Fruit fly (Drosophila melanogaster) whole organism, embryonic: Measurements from ENCODE around the gene Polr2F.

Experiments used
- Atf6 ChIP-seq: fragments of 200-800 bp; sonication (Bioruptor generic); IDR thresholded peaks from 2 replicates; pipeline ENCODE4 v1.3.6; 2022; ENCODE audit warnings: missing biosample characterization, missing genetic modification characterization
- CG10209 ChIP-seq: fragments of 200-800 bp; sonication (Bioruptor generic); optimal IDR thresholded peaks from 3 replicates; lab custom pipeline; 2017; ENCODE audit warnings: missing biosample characterization, mild to moderate bottlenecking, missing genetic modification characterization, missing genetic modification reagents
- CG11085 ChIP-seq: fragments of 200-800 bp; sonication (Bioruptor generic); IDR thresholded peaks from 2 replicates; pipeline ENCODE4 v1.3.6; 2022; ENCODE audit warnings: missing biosample characterization, missing genetic modification characterization
- CG11560 ChIP-seq: fragments of 200-800 bp; sonication (Bioruptor generic); IDR thresholded peaks from 3 replicates; pipeline ENCODE4 v1.3.6; 2022; ENCODE audit warnings: missing biosample characterization, missing genetic modification characterization
- CG11696 ChIP-seq: fragments of 200-800 bp; sonication (Bioruptor generic); IDR thresholded peaks from 2 replicates; pipeline ENCODE4 v1.3.6; 2022; ENCODE audit warnings: missing biosample characterization, missing genetic modification characterization
- CG12659 ChIP-seq: fragments of 200-800 bp; sonication (Bioruptor generic); optimal IDR thresholded peaks from 3 replicates; lab custom pipeline; 2017; ENCODE audit warnings: mild to moderate bottlenecking, missing biosample characterization, missing genetic modification reagents, missing genetic modification characterization
- CG1529 ChIP-seq: fragments of 200-800 bp; sonication (Bioruptor generic); optimal IDR thresholded peaks from 3 replicates; lab custom pipeline; 2018; ENCODE audit warnings: missing biosample characterization, missing genetic modification characterization
- CG16863 ChIP-seq: fragments of 200-800 bp; sonication (Bioruptor generic); optimal IDR thresholded peaks from 3 replicates; lab custom pipeline; 2016; ENCODE audit warnings: missing biosample characterization, missing genetic modification characterization
- CG17328 ChIP-seq: fragments of 200-800 bp; sonication (Bioruptor generic); IDR thresholded peaks from 2 replicates; pipeline ENCODE4 v1.3.6; 2022; ENCODE audit warnings: missing biosample characterization, missing genetic modification characterization
- CG17359 ChIP-seq: fragments of 200-800 bp; sonication (Bioruptor generic); optimal IDR thresholded peaks from 3 replicates; lab custom pipeline; 2018; ENCODE audit warnings: missing biosample characterization, mild to moderate bottlenecking, missing genetic modification characterization, moderate library complexity
- CG18262 ChIP-seq: fragments of 200-800 bp; optimal IDR thresholded peaks from 3 replicates; lab custom pipeline; 2019; ENCODE audit warnings: missing biosample characterization, mild to moderate bottlenecking, missing genetic modification characterization, moderate library complexity
- CG2116 ChIP-seq: fragments of 200-800 bp; sonication (Bioruptor generic); optimal IDR thresholded peaks from 3 replicates; lab custom pipeline; 2018; ENCODE audit warnings: missing biosample characterization, mild to moderate bottlenecking, missing genetic modification characterization
- CG2129 ChIP-seq: fragments of 200-800 bp; sonication (Bioruptor generic); IDR thresholded peaks from 2 replicates; pipeline ENCODE4 v1.3.6; 2022; ENCODE audit warnings: missing biosample characterization, missing genetic modification characterization; ENCODE audit not compliant: partially characterized antibody
- CG31441 ChIP-seq: fragments of 200-800 bp; sonication (Bioruptor generic); IDR thresholded peaks from 2 replicates; pipeline ENCODE4 v1.3.6; 2022; ENCODE audit warnings: missing biosample characterization, missing genetic modification characterization
- CG5953 ChIP-seq: fragments of 200-800 bp; sonication (Bioruptor generic); IDR thresholded peaks from 2 replicates; pipeline ENCODE4 v1.3.6; 2022; ENCODE audit warnings: missing biosample characterization, missing genetic modification characterization
- CG7372 ChIP-seq: fragments of 200-800 bp; sonication (Bioruptor generic); IDR thresholded peaks from 2 replicates; pipeline ENCODE4 v1.3.6; 2022; ENCODE audit warnings: missing biosample characterization, missing genetic modification characterization
- CG7556 ChIP-seq: fragments of 200-800 bp; sonication (Bioruptor generic); optimal IDR thresholded peaks from 2 replicates; lab custom pipeline; 2017; ENCODE audit warnings: missing biosample characterization, mild to moderate bottlenecking, missing genetic modification characterization
- CG7786 ChIP-seq: fragments of 200-800 bp; sonication (Bioruptor generic); optimal IDR thresholded peaks from 2 replicates; lab custom pipeline; 2016; ENCODE audit warnings: missing biosample characterization, missing genetic modification characterization
- CG9437 ChIP-seq: fragments of 200-800 bp; sonication (Bioruptor generic); optimal IDR thresholded peaks from 2 replicates; lab custom pipeline; 2018; ENCODE audit warnings: missing biosample characterization, mild to moderate bottlenecking, missing genetic modification characterization
- CG9727 ChIP-seq: fragments of 200-800 bp; sonication (Bioruptor generic); optimal IDR thresholded peaks from 3 replicates; lab custom pipeline; 2017; ENCODE audit warnings: missing biosample characterization, mild to moderate bottlenecking, missing genetic modification characterization
- Dek ChIP-seq: fragments of 200-800 bp; sonication (Bioruptor generic); optimal IDR thresholded peaks from 3 replicates; lab custom pipeline; 2019; ENCODE audit warnings: missing biosample characterization, mild to moderate bottlenecking, missing genetic modification characterization, moderate library complexity
- Dll ChIP-seq: fragments of 200-800 bp; sonication (Bioruptor generic); IDR thresholded peaks from 4 replicates; pipeline ENCODE4 v1.3.6; 2022; ENCODE audit warnings: missing biosample characterization, missing genetic modification characterization; ENCODE audit not compliant: partially characterized antibody
- ERR ChIP-seq: fragments of 200-800 bp; sonication (Bioruptor generic); optimal IDR thresholded peaks from 2 replicates; lab custom pipeline; 2016; ENCODE audit warnings: missing biosample characterization, missing genetic modification characterization
- Ets97D ChIP-seq: fragments of 200-800 bp; sonication (Bioruptor generic); optimal IDR thresholded peaks from 3 replicates; lab custom pipeline; 2016; ENCODE audit warnings: missing biosample characterization, missing genetic modification characterization
- MTF-1 ChIP-seq: fragments of 200-800 bp; sonication (Bioruptor generic); optimal IDR thresholded peaks from 2 replicates; lab custom pipeline; 2018; ENCODE audit warnings: missing biosample characterization, mild to moderate bottlenecking, missing genetic modification characterization, borderline replicate concordance
- Max ChIP-seq: fragments of 200-800 bp; sonication (Bioruptor generic); optimal IDR thresholded peaks from 2 replicates; lab custom pipeline; 2016; ENCODE audit warnings: missing biosample characterization, mild to moderate bottlenecking, missing genetic modification characterization
- Ssrp ChIP-seq: fragments of 200-800 bp; sonication (Bioruptor generic); optimal IDR thresholded peaks from 2 replicates; lab custom pipeline; 2018; ENCODE audit warnings: missing biosample characterization, mild to moderate bottlenecking, missing genetic modification characterization, moderate library complexity
- Stat92E ChIP-seq, 3 experiments: fragments of >200 bp in 2 of 3; fragments of 200-800 bp in 1 of 3; sonication (Bioruptor generic) in 1 of 3; optimal IDR thresholded peaks; 2 replicates each; lab custom pipeline; 2017 to 2019; ENCODE audit warnings: missing biosample characterization in 3 of 3, missing genetic modification characterization in 3 of 3, mild to moderate bottlenecking in 1 of 3, moderate library complexity in 1 of 3
- YL-1 ChIP-seq: fragments of 200-800 bp; sonication (Bioruptor generic); optimal IDR thresholded peaks from 3 replicates; lab custom pipeline; 2017; ENCODE audit warnings: missing biosample characterization, mild to moderate bottlenecking, missing genetic modification characterization
- abd-A ChIP-seq: fragments of 200-800 bp; sonication (Bioruptor generic); optimal IDR thresholded peaks from 3 replicates; lab custom pipeline; 2019; ENCODE audit warnings: missing biosample characterization, mild to moderate bottlenecking, missing genetic modification characterization, moderate library complexity
- ac ChIP-seq: fragments of 200-800 bp; sonication (Bioruptor generic); optimal IDR thresholded peaks from 3 replicates; lab custom pipeline; 2017; ENCODE audit warnings: missing biosample characterization, mild to moderate bottlenecking, missing genetic modification characterization
- amos ChIP-seq: fragments of 200-800 bp; sonication (Bioruptor generic); IDR thresholded peaks from 2 replicates; pipeline ENCODE4 v1.3.6; 2022; ENCODE audit warnings: missing biosample characterization, missing genetic modification characterization; ENCODE audit not compliant: partially characterized antibody
- bcd ChIP-seq: fragments of 200-800 bp; sonication (Bioruptor generic); optimal IDR thresholded peaks from 2 replicates; lab custom pipeline; 2017; ENCODE audit warnings: missing biosample characterization, mild to moderate bottlenecking, missing genetic modification characterization
- bsh ChIP-seq, 2 experiments: fragments of 200-800 bp; sonication (Bioruptor generic); optimal IDR thresholded peaks; 2 replicates each; lab custom pipeline; 2017 to 2018; ENCODE audit warnings: mild to moderate bottlenecking in 2 of 2, missing biosample characterization in 2 of 2, missing genetic modification characterization in 2 of 2, moderate library complexity in 1 of 2
- chif ChIP-seq, 2 experiments: fragments of 200-800 bp; sonication (Bioruptor generic); optimal IDR thresholded peaks; 3 replicates each; lab custom pipeline; 2016; ENCODE audit warnings: missing biosample characterization in 2 of 2, missing genetic modification characterization in 2 of 2
- ci ChIP-seq: fragments of 200-800 bp; sonication (Bioruptor generic); IDR thresholded peaks from 3 replicates; pipeline ENCODE4 v1.3.6; 2022; ENCODE audit warnings: missing biosample characterization, missing genetic modification characterization
- ems ChIP-seq: fragments of 200-800 bp; sonication (Bioruptor generic); optimal IDR thresholded peaks from 3 replicates; lab custom pipeline; 2016; ENCODE audit warnings: missing biosample characterization, missing genetic modification characterization
- en ChIP-seq: fragments of 200-800 bp; sonication (Bioruptor generic); optimal IDR thresholded peaks from 2 replicates; lab custom pipeline; 2016; ENCODE audit warnings: missing biosample characterization, missing genetic modification characterization
- gce ChIP-seq: fragments of 200-800 bp; sonication (Bioruptor generic); IDR thresholded peaks from 3 replicates; pipeline ENCODE4 v1.3.6; 2022; ENCODE audit warnings: missing biosample characterization, missing genetic modification characterization
- grau ChIP-seq: fragments of 200-800 bp; optimal IDR thresholded peaks from 3 replicates; lab custom pipeline; 2019; ENCODE audit warnings: missing biosample characterization, mild to moderate bottlenecking, missing genetic modification characterization, moderate library complexity
- lilli ChIP-seq: fragments of 200-800 bp; sonication (Bioruptor generic); optimal IDR thresholded peaks from 3 replicates; lab custom pipeline; 2016; ENCODE audit warnings: missing biosample characterization, missing genetic modification characterization
- lmd ChIP-seq: fragments of 200-800 bp; sonication (Bioruptor generic); IDR thresholded peaks from 2 replicates; pipeline ENCODE4 v1.3.6; 2022; ENCODE audit warnings: missing biosample characterization, missing genetic modification characterization
- mam ChIP-seq: fragments of 200-800 bp; sonication (Bioruptor generic); optimal IDR thresholded peaks from 3 replicates; lab custom pipeline; 2016; ENCODE audit warnings: missing biosample characterization, missing genetic modification characterization
- org-1 ChIP-seq: fragments of 200-800 bp; sonication (Bioruptor generic); optimal IDR thresholded peaks from 2 replicates; lab custom pipeline; 2017; ENCODE audit warnings: missing biosample characterization, missing genetic modification characterization
- pfk ChIP-seq: fragments of 200-800 bp; sonication (Bioruptor generic); optimal IDR thresholded peaks from 2 replicates; lab custom pipeline; 2018; ENCODE audit warnings: missing biosample characterization, mild to moderate bottlenecking, missing genetic modification characterization, moderate library complexity
- pnt ChIP-seq: fragments of 200-800 bp; sonication (Bioruptor generic); optimal IDR thresholded peaks from 3 replicates; lab custom pipeline; 2016; ENCODE audit warnings: missing biosample characterization, missing genetic modification characterization
- rib ChIP-seq: fragments of 200-800 bp; sonication (Bioruptor generic); IDR thresholded peaks from 2 replicates; pipeline ENCODE4 v1.3.6; 2022; ENCODE audit warnings: missing biosample characterization, missing genetic modification characterization
- sc ChIP-seq, 3 experiments: fragments of >200 bp in 2 of 3; fragments of 200-800 bp in 1 of 3; sonication (Bioruptor generic) in 1 of 3; optimal IDR thresholded peaks; 2 replicates in 2 of 3; 3 replicates in 1 of 3; lab custom pipeline; 2017; ENCODE audit warnings: mild to moderate bottlenecking in 1 of 3, missing biosample characterization in 1 of 3, missing genetic modification characterization in 1 of 3, missing genetic modification reagents in 1 of 3
- sim ChIP-seq: fragments of 200-800 bp; sonication (Bioruptor generic); IDR thresholded peaks from 2 replicates; pipeline ENCODE4 v1.3.6; 2022; ENCODE audit warnings: missing biosample characterization, missing genetic modification characterization
- slou ChIP-seq: fragments of 200-800 bp; sonication (Bioruptor generic); optimal IDR thresholded peaks from 3 replicates; lab custom pipeline; 2016; ENCODE audit warnings: missing biosample characterization, missing genetic modification characterization

The Polr2F gene

DNA sequence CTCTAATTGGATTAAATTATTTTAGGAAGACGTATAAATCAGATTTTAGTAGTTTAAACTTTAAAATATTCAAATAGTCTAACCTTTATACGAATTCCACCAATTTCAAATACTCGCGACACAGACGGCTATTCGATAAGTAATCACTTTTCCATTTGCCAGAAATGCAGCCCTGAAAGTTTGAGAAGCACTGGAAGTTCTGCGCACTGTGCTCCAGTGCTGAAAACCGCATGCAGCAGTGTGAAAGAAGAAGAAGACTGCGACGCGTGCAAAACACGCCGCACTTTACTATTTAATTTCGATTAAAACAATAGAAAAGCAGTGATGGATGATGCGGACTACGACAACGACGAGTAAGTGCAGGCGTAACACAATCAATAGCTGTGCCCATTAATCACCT, at the start of gene Polr2F (continued):
- TF ChIP-seq CG31441 (peak; percentile 60), CG18262 (peak; percentile 54), rib (peak; percentile 87), CG7786 (peak; percentile 93), mam (GFP tag; lab: Kevin White, UChicago) (peak; percentile 97), Stat92E (GFP tag; optimal IDR thresholded peaks at IDR 0.05; lab: Kevin White, UChicago) (peak in 1 of 3 experiments; percentile 74), org-1 (no peak), bsh (GFP tag; optimal IDR thresholded peaks at IDR 0.05; lab: Kevin White, UChicago) (peak in 1 of 2 experiments; percentile 58), sim (GFP tag; lab: Robert Waterston, UW) (no peak), YL-1 (GFP tag; lab: Kevin White, UChicago) (peak; percentile 93), CG2129 (GFP tag; lab: Robert Waterston, UW) (no peak), sc (optimal IDR thresholded peaks at IDR 0.05; lab: Kevin White, UChicago) (no peak), sc (GFP tag; optimal IDR thresholded peaks at IDR 0.05; lab: Kevin White, UChicago) (no peak), amos (GFP tag; lab: Robert Waterston, UW) (peak; percentile 65; the same call in 1 of the 2 replicates), ci (GFP tag; lab: Robert Waterston, UW) (peak; percentile 89), lmd (GFP tag; lab: Robert Waterston, UW) (peak; percentile 76), CG1529 (GFP tag; lab: Kevin White, UChicago) (peak; percentile 2), Ssrp (peak; percentile 57), pfk (GFP tag; lab: Kevin White, UChicago) (peak; percentile 61), lilli (GFP tag; lab: Kevin White, UChicago) (peak; percentile 95), CG9437 (GFP tag; lab: Kevin White, UChicago) (peak; percentile 21), ERR (GFP tag; lab: Kevin White, UChicago) (peak; percentile 85), CG11560 (tag; lab: Robert Waterston, UW) (peak; percentile 100), chif (GFP tag; optimal IDR thresholded peaks at IDR 0.05; lab: Kevin White, UChicago) (peak; percentile 82 to 90), CG17359 (tag; lab: Kevin White, UChicago) (peak; percentile 71), grau (peak; percentile 76), en (GFP tag; lab: Kevin White, UChicago) (peak; percentile 49), CG10209 (GFP tag; lab: Kevin White, UChicago) (peak; percentile 76), Dll (GFP tag; lab: Robert Waterston, UW) (0 out of 4 replicates have a peak, but pooled peaks have one; percentile 45), slou (peak; percentile 63), CG9727 (GFP tag; lab: Kevin White, UChicago) (peak; percentile 35), CG7372 (GFP tag; lab: Robert Waterston, UW) (peak; percentile 61; the same call in 1 of the 2 replicates), abd-A (tag; lab: Kevin White, UChicago) (no peak), MTF-1 (peak; percentile 89), Max (peak; percentile 95), bcd (GFP tag; lab: Kevin White, UChicago) (peak; percentile 80), Dek (tag; lab: Kevin White, UChicago) (peak; percentile 79), gce (GFP tag; lab: Robert Waterston, UW) (no peak), CG16863 (GFP tag; lab: Kevin White, UChicago) (peak; percentile 76), CG2116 (GFP tag; lab: Kevin White, UChicago) (peak; percentile 100), ac (GFP tag; lab: Kevin White, UChicago) (no peak), CG11696 (no peak), pnt (peak; percentile 89), Atf6 (GFP tag; lab: Robert Waterston, UW) (peak; percentile 70), CG17328 (GFP tag; lab: Robert Waterston, UW) (peak; percentile 53), CG12659 (peak; percentile 92), ems (peak; percentile 90), Ets97D (GFP tag; lab: Kevin White, UChicago) (peak; percentile 96), CG7556 (GFP tag; lab: Kevin White, UChicago) (peak; percentile 64), CG5953 (GFP tag; lab: Robert Waterston, UW) (peak; percentile 51; the same call in 1 of the 2 replicates), CG11085 (GFP tag; lab: Robert Waterston, UW) (peak; percentile 75)
